Worm (Caenorhabditis elegans): ENCODE results near the gene nhr-56.

DNA sequence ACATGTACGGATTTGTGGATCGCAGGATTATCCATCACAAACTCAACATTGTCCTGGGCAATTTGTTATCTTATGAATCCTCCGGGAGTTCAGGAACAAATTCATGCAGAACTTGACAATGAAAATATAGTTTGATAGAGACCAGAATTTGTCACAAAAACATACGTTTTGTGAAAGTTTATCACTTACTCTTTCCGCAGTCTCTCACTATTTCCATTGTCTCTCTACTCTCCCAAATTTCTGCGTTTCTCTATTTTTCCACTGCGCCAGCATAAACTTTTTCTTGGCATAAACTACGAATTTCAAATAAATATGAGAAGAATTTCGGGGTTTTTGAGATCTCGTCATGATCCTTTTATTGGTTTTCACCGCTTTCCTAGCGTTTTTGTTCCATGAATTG lies 23.8 kb downstream of the nhr-56 start, which contains the start of gene cyp-33C3:
- TF ChIP-seq ceh-27 (GFP tag; optimal IDR thresholded peaks at IDR 0.05), result no peak
- TF ChIP-seq atf-7 (tag; optimal IDR thresholded peaks at IDR 0.05), result no peak
- no peak for TF ChIP-seq zfh-2 (GFP tag; conservative IDR thresholded peaks at IDR 0.05)
- peak; percentile 41; the same call in 1 of the 2 replicates for TF ChIP-seq hmg-1.2 (GFP tag; IDR thresholded peaks at IDR 0.05)
- TF ChIP-seq dpl-1 (GFP tag; optimal IDR thresholded peaks at IDR 0.05), result no peak
